Fruit fly (Drosophila melanogaster) whole organism, prepupa: Measurements from ENCODE around the gene puc.
"Not testable (repeated sequence)": the region's sequence is repeated elsewhere in the genome, so short reads cannot be mapped to it uniquely, and the experiment has no call there.

ENCODE experiments used
- achi ChIP-seq: fragments of 200-800 bp; sonication (Bioruptor generic); optimal IDR thresholded peaks from 3 replicates; lab custom pipeline; 2016; ENCODE audit warnings: missing biosample characterization, missing genetic modification characterization
- svp ChIP-seq: fragments of 200-800 bp; sonication (Bioruptor generic); peaks from one replicate; lab custom pipeline; 2016; ENCODE audit warnings: missing biosample characterization, missing genetic modification characterization

DNA sequence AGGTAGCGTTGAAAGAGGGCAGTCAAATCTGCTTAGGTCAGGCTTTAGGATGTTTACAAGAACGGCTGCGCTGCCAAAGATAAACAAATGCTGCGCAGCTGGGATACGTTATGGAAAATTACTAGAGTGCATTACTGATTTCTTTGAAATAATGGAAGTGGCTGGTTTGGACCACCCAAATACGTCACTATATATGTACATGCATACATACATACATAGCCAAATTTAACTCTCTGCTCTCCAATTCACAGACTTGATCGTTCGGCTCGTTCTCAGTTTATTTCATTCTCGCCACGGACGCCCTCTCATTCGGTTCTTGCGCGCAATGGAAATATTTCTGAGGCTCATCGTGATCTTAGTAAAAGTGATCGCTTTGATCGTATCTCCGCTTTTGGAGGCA lies 11.3 kb upstream of the puc start, which contains the start of gene CG7900:
- TF ChIP-seq achi (GFP tag; lab: Kevin White, UChicago); svp: not testable (repeated sequence)
